Fruit fly (Drosophila melanogaster) Kc167 (cell line): ENCODE measurements around the gene CG14683.

Experiments used
- Myc ChIP-seq: fragments of >200 bp; optimal IDR thresholded peaks from 2 replicates; lab custom pipeline; 2017; ENCODE audit warnings: missing external identifiers
- Sin3A ChIP-seq: fragments of >200 bp; optimal IDR thresholded peaks from 2 replicates; lab custom pipeline; 2018; ENCODE audit warnings: missing external identifiers
- h ChIP-seq: fragments of >200 bp; optimal IDR thresholded peaks from 3 replicates; lab custom pipeline; 2018; ENCODE audit warnings: missing external identifiers
- psq ChIP-seq: fragments of >200 bp; optimal IDR thresholded peaks from 2 replicates; lab custom pipeline; 2017; ENCODE audit warnings: missing external identifiers
- ttk ChIP-seq: sonication (Bioruptor generic); optimal IDR thresholded peaks from 2 replicates; lab custom pipeline; 2017; ENCODE audit warnings: missing external identifiers

DNA sequence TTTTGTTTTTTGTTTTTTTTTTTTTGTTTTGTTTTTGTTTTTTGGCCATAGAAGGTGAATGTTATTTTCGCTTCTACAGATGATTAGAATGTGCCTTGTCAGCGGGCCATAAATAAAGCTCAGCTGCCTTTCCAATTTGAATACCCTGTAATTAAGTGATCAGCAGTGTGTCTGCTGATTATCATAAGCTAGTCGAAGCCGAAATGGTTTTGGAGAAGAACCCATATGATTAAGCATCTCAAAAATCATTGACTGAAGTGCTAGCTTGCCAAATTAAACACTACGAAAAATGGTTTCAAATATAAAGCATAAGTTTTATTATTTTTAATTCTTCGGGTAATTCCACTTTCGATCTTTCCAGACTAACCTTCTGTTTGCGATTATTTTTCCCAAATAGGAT is 13.2 kb upstream of the CG14683 start:
- TF ChIP-seq h (lab: Kevin White, UChicago) = no peak
- TF ChIP-seq Myc (lab: Kevin White, UChicago) = no peak
- no peak for TF ChIP-seq psq (lab: Kevin White, UChicago)
- TF ChIP-seq Sin3A (lab: Kevin White, UChicago) = no peak
- TF ChIP-seq ttk (lab: Kevin White, UChicago) = no peak
